Worm (Caenorhabditis elegans) whole organism, L3 larva: ENCODE data around the gene srt-68.

Experiments used
- ama-1 ChIP-seq: fragments of 150-350 bp; optimal IDR thresholded peaks from 2 replicates; lab custom pipeline; 2018
- ceh-82 ChIP-seq: fragments of 150-350 bp; optimal IDR thresholded peaks from 2 replicates; lab custom pipeline; 2014; ENCODE audit warnings: missing biosample characterization, missing genetic modification characterization
- fkh-2 ChIP-seq: fragments of 150-350 bp; optimal IDR thresholded peaks from 2 replicates; lab custom pipeline; 2014; ENCODE audit warnings: missing biosample characterization, missing genetic modification reagents, missing genetic modification characterization
- lsy-12 ChIP-seq: sonication (generic microtip); optimal IDR thresholded peaks from 2 replicates; lab custom pipeline; 2016; ENCODE audit warnings: mild to moderate bottlenecking, missing genetic modification characterization, missing compliant biosample characterization
- ztf-11 ChIP-seq: fragments of 150-350 bp; optimal IDR thresholded peaks from 2 replicates; lab custom pipeline; 2014; ENCODE audit warnings: missing biosample characterization, missing genetic modification characterization

DNA sequence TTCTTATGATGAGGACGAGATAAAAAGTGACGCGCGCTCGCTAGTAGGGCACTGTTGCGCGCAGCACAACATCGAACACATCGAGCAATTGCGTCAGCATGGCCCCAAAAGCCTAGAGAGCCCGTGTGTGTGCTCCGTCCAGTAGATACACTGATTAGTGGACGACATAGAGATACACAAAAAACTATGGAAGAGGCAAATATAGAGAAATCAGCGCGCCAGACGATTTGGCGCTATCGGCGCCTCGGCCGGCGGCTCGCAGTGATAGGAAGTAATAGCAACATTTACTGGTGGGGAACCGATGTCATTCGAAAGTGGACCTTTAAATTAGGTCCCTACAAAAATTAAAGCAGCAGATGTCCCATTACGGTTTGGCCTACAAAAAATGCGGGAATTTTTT, 23.4 kb downstream of the srt-68 start:
- TF ChIP-seq ama-1 (lab: Kevin White, UChicago) (no peak), lsy-12 (no peak), fkh-2 (no peak), ztf-11 (no peak), ceh-82 (tag; lab: Kevin White, UChicago) (no peak)
